Fruit fly (Drosophila melanogaster) whole organism, prepupa: ENCODE data around the gene CG14006.

ENCODE experiments used
- Blimp-1 ChIP-seq: fragments of 200-800 bp; sonication (Bioruptor generic); optimal IDR thresholded peaks from 3 replicates; lab custom pipeline; 2017; ENCODE audit warnings: missing biosample characterization, missing genetic modification characterization, mild to moderate bottlenecking, moderate library complexity, missing genetic modification reagents
- CG7368 ChIP-seq: fragments of 200-800 bp; sonication (Bioruptor generic); optimal IDR thresholded peaks from 3 replicates; lab custom pipeline; 2016; ENCODE audit warnings: missing biosample characterization, missing genetic modification characterization
- Hr4 ChIP-seq: fragments of 200-800 bp; sonication (Bioruptor generic); optimal IDR thresholded peaks from 3 replicates; lab custom pipeline; 2016; ENCODE audit warnings: missing biosample characterization, missing genetic modification characterization
- vri ChIP-seq: fragments of 200-800 bp; sonication (Bioruptor generic); optimal IDR thresholded peaks from 3 replicates; lab custom pipeline; 2016; ENCODE audit warnings: missing biosample characterization, mild to moderate bottlenecking, missing genetic modification characterization

The CG14006 gene

dm6 chr2L:5706074-5706473 lies 22.5 kb downstream of the CG14006 start, which contains the start of gene CG7236:
Gene CG7236 (plus strand): TSS chr2L:5706374.
- TF ChIP-seq vri (GFP tag; lab: Kevin White, UChicago), result no peak

dm6 chr2L:5678282-5678681 lies 50.3 kb downstream of the CG14006 start, which contains the start of gene CG12511:
Gene CG12511 (plus strand): TSS chr2L:5678582.
- TF ChIP-seq Hr4 (GFP tag; lab: Kevin White, UChicago) (no peak), Blimp-1 (GFP tag; lab: Kevin White, UChicago) (no peak), CG7368 (GFP tag; lab: Kevin White, UChicago) (no peak)
